Worm (Caenorhabditis elegans): ENCODE data around the gene sorf-2.

- no peak for TF ChIP-seq dao-5 (tag; optimal IDR thresholded peaks at IDR 0.05)
- TF ChIP-seq W03F9.2 (tag; optimal IDR thresholded peaks at IDR 0.05): no peak
Observed at ce11 chrIII:5280228-5280627, 46.2 kb upstream of the sorf-2 start.
